Worm (Caenorhabditis elegans) whole organism, young adult: ENCODE data around the gene ZK809.1.

Source experiments
- B0336.3 ChIP-seq: fragments of 200-800 bp; sonication (Bioruptor generic); IDR thresholded peaks from 2 replicates; pipeline ENCODE4 v1.3.6; 2022; ENCODE audit warnings: missing genetic modification characterization, missing compliant biosample characterization
- F10E7.11 ChIP-seq: sonication (generic microtip); optimal IDR thresholded peaks from 2 replicates; lab custom pipeline; 2017; ENCODE audit warnings: mild to moderate bottlenecking, missing genetic modification characterization, moderate library complexity, missing compliant biosample characterization
- F49E8.2 ChIP-seq: sonication (generic microtip); optimal IDR thresholded peaks from 3 replicates; lab custom pipeline; 2017; ENCODE audit warnings: missing genetic modification characterization, mild to moderate bottlenecking, missing compliant biosample characterization, antibody characterized with exemption, moderate library complexity; ENCODE audit not compliant: insufficient read depth
- F52B5.7 ChIP-seq: sonication (generic microtip); optimal IDR thresholded peaks from 2 replicates; lab custom pipeline; 2016; ENCODE audit warnings: mild to moderate bottlenecking, missing genetic modification characterization, missing compliant biosample characterization
- K11D2.4 ChIP-seq: fragments of 200-800 bp; sonication (Bioruptor generic); IDR thresholded peaks from 2 replicates; pipeline ENCODE4 v1.3.6; 2022; ENCODE audit warnings: missing genetic modification reagents, missing genetic modification characterization, missing compliant biosample characterization
- T07F8.4 ChIP-seq: sonication (generic microtip); optimal IDR thresholded peaks from 2 replicates; lab custom pipeline; 2016; ENCODE audit warnings: mild to moderate bottlenecking, missing genetic modification characterization, moderate library complexity, missing compliant biosample characterization
- ceh-79 ChIP-seq: sonication (generic microtip); optimal IDR thresholded peaks from 2 replicates; lab custom pipeline; 2017; ENCODE audit warnings: mild to moderate bottlenecking, missing genetic modification characterization, missing compliant biosample characterization
- egl-44 ChIP-seq: fragments of 200-800 bp; sonication (Bioruptor generic); IDR thresholded peaks from 2 replicates; pipeline ENCODE4 v1.3.6; 2022; ENCODE audit warnings: missing genetic modification reagents, missing genetic modification characterization, missing compliant biosample characterization
- egrh-3 ChIP-seq: fragments of 200-800 bp; sonication (Bioruptor generic); IDR thresholded peaks from 2 replicates; pipeline ENCODE4 v1.3.6; 2022; ENCODE audit warnings: missing genetic modification reagents, missing genetic modification characterization, missing compliant biosample characterization
- him-1 ChIP-seq: sonication (generic microtip); optimal IDR thresholded peaks from 2 replicates; lab custom pipeline; 2016; ENCODE audit warnings: missing genotype, missing genetic modification reagents, missing genetic modification characterization, missing compliant biosample characterization
- nhr-179 ChIP-seq: sonication (generic microtip); optimal IDR thresholded peaks from 2 replicates; lab custom pipeline; 2016; ENCODE audit warnings: mild to moderate bottlenecking, missing genetic modification characterization, missing compliant biosample characterization
- nhr-90 ChIP-seq: sonication (generic microtip); optimal IDR thresholded peaks from 2 replicates; lab custom pipeline; 2016; ENCODE audit warnings: missing genotype, mild to moderate bottlenecking, missing genetic modification characterization, missing compliant biosample characterization
- rcor-1 ChIP-seq: fragments of 200-800 bp; sonication (Bioruptor generic); IDR thresholded peaks from 2 replicates; pipeline ENCODE4 v1.3.6; 2022; ENCODE audit warnings: missing genetic modification reagents, missing genetic modification characterization, missing compliant biosample characterization

DNA sequence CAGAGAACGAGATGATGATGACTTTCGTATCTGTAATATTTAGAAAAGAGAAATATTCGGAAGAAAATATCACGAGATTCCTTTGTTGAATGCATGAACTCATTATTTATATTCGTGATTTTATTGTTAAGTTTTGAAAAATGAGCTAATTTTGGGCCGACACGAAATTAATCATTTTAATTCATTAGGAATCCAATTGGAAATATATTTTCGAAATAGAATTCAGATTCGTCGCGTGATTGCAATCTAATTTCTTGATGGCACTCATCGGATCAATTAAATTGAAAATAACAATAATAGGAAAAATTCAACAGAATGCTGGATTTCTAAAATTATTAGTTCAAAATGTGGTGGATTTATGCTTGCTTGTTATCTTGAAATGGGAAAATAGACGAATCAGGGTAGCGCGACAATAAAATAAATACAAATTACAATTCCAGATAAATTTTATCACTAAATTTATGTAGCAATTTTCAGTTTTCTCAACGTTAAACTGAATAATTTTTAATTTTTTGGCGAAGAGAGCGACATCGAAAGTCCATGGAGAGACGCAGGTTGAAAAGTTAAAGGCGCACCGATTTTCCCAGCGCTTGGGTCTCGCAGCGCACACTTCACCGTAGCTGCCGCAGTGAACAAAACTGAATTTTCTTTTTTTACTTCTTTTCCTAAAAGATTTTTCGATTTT is 40.0 kb upstream of the ZK809.1 start:
- TF ChIP-seq him-1 (tag; lab: Kevin White, UChicago), result no peak
- TF ChIP-seq F52B5.7, result no peak
- no peak for TF ChIP-seq ceh-79 (tag; lab: Kevin White, UChicago)
- no peak for TF ChIP-seq nhr-90 (tag; lab: Kevin White, UChicago)
- no peak for TF ChIP-seq egl-44 (GFP tag; lab: Robert Waterston, UW)
- TF ChIP-seq egrh-3 (GFP tag; lab: Robert Waterston, UW), result 0 out of 2 replicates have a peak, but pooled peaks have one; percentile 16
- TF ChIP-seq K11D2.4, result 0 out of 2 replicates have a peak, but pooled peaks have one; percentile 14
- TF ChIP-seq T07F8.4 (tag; lab: Kevin White, UChicago), result no peak
- TF ChIP-seq F10E7.11 (tag; lab: Kevin White, UChicago), result no peak
- TF ChIP-seq B0336.3 (GFP tag; lab: Robert Waterston, UW), result no peak; the same call in 1 of the 2 replicates
- no peak for TF ChIP-seq rcor-1 (GFP tag; lab: Robert Waterston, UW)
- TF ChIP-seq F49E8.2, result peak; percentile 78
- TF ChIP-seq nhr-179, result no peak
